Worm (Caenorhabditis elegans) whole organism, L3 larva: Measurements from ENCODE around the gene slc-36.3.

Source experiments
- ama-1 ChIP-seq: fragments of 150-350 bp; optimal IDR thresholded peaks from 2 replicates; lab custom pipeline; 2018
- egl-27 ChIP-seq: sonication (generic microtip); optimal IDR thresholded peaks from 4 replicates; lab custom pipeline; 2017; ENCODE audit warnings: missing biosample characterization, missing genetic modification reagents, missing genetic modification characterization
- egl-5 ChIP-seq: fragments of 150-350 bp; optimal IDR thresholded peaks from 2 replicates; lab custom pipeline; 2017; ENCODE audit warnings: missing biosample characterization, missing genetic modification reagents, missing genetic modification characterization, inconsistent platforms
- elt-2 ChIP-seq: sonication (generic microtip); optimal IDR thresholded peaks from 2 replicates; lab custom pipeline; 2016; ENCODE audit warnings: missing genetic modification reagents, mild to moderate bottlenecking, missing genetic modification characterization, missing compliant biosample characterization
- elt-3 ChIP-seq, 3 experiments: fragments of 150-350 bp in 1 of 3; sonication (generic microtip) in 2 of 3; optimal IDR thresholded peaks; 2 replicates in 2 of 3; 4 replicates in 1 of 3; lab custom pipeline; 2014 to 2017; ENCODE audit warnings: missing biosample characterization in 3 of 3, missing genetic modification characterization in 3 of 3
- fkh-10 ChIP-seq: sonication (generic microtip); optimal IDR thresholded peaks from 2 replicates; lab custom pipeline; 2017; ENCODE audit warnings: missing biosample characterization, missing genetic modification reagents, missing genetic modification characterization
- nhr-237 ChIP-seq: fragments of 150-350 bp; optimal IDR thresholded peaks from 2 replicates; lab custom pipeline; 2014; ENCODE audit warnings: missing biosample characterization, missing genetic modification characterization
- snpc-4 ChIP-seq: fragments of 150-350 bp; optimal IDR thresholded peaks from 2 replicates; lab custom pipeline; 2014; ENCODE audit warnings: missing biosample characterization, missing genetic modification characterization
- tbx-2 ChIP-seq: sonication (generic microtip); optimal IDR thresholded peaks from 2 replicates; lab custom pipeline; 2016; ENCODE audit warnings: mild to moderate bottlenecking, missing genetic modification characterization, missing compliant biosample characterization
- zag-1 ChIP-seq: fragments of 150-350 bp; optimal IDR thresholded peaks from 2 replicates; lab custom pipeline; 2014; ENCODE audit warnings: missing biosample characterization, missing genetic modification characterization

ce11 chrV:20500405-20500804 is 43.6 kb downstream of the slc-36.3 start, which contains the start of gene dct-14:
- no peak for TF ChIP-seq egl-27 (tag; lab: Kevin White, UChicago)
- TF ChIP-seq ama-1: no peak
- no peak for TF ChIP-seq nhr-237 (tag; lab: Kevin White, UChicago)
- no peak for TF ChIP-seq elt-2 (tag; lab: Kevin White, UChicago)
- no peak for TF ChIP-seq snpc-4 (tag; lab: Kevin White, UChicago)
- TF ChIP-seq fkh-10: no peak
- TF ChIP-seq zag-1 (tag; lab: Kevin White, UChicago): no peak
- no peak for TF ChIP-seq tbx-2 (tag; lab: Kevin White, UChicago)
- no peak for TF ChIP-seq elt-3 (tag; optimal IDR thresholded peaks at IDR 0.05; lab: Kevin White, UChicago)
- no peak for TF ChIP-seq egl-5
